Worm (Caenorhabditis elegans) whole organism, late embryonic: ENCODE data around the gene srg-11.

ENCODE experiments used
- F13H6.1 ChIP-seq: sonication (generic microtip); optimal IDR thresholded peaks from 2 replicates; lab custom pipeline; 2016; ENCODE audit warnings: missing genetic modification characterization, missing compliant biosample characterization
- ama-1 ChIP-seq: fragments of 150-350 bp; optimal IDR thresholded peaks from 2 replicates; lab custom pipeline; 2014
- ceh-6 ChIP-seq: fragments of 200-800 bp; sonication (Bioruptor generic); optimal IDR thresholded peaks from 2 replicates; lab custom pipeline; 2018; ENCODE audit warnings: mild to moderate bottlenecking, missing genetic modification characterization, missing compliant biosample characterization
- dmd-4 ChIP-seq: sonication (generic microtip); optimal IDR thresholded peaks from 2 replicates; lab custom pipeline; 2016; ENCODE audit warnings: borderline replicate concordance, missing genetic modification characterization, missing compliant biosample characterization
- nfya-1 ChIP-seq: sonication (generic microtip); optimal IDR thresholded peaks from 2 replicates; lab custom pipeline; 2017; ENCODE audit warnings: missing genetic modification characterization, mild to moderate bottlenecking, missing compliant biosample characterization, antibody characterized with exemption, moderate library complexity
- odd-2 ChIP-seq: sonication (generic microtip); optimal IDR thresholded peaks from 2 replicates; lab custom pipeline; 2017; ENCODE audit warnings: antibody characterized with exemption, mild to moderate bottlenecking, missing genetic modification characterization, missing compliant biosample characterization
- pag-3 ChIP-seq: sonication (generic microtip); optimal IDR thresholded peaks from 2 replicates; lab custom pipeline; 2016; ENCODE audit warnings: missing compliant biosample characterization, missing genetic modification characterization, borderline replicate concordance
- pax-1 ChIP-seq: fragments of 150-350 bp; optimal IDR thresholded peaks from 2 replicates; lab custom pipeline; 2014; ENCODE audit warnings: missing biosample characterization, missing genetic modification characterization
- pha-4 ChIP-seq: fragments of 150-350 bp; optimal IDR thresholded peaks from 2 replicates; lab custom pipeline; 2018; ENCODE audit warnings: missing biosample characterization, missing genetic modification reagents, missing genetic modification characterization
- pqm-1 ChIP-seq: sonication (generic microtip); optimal IDR thresholded peaks from 2 replicates; lab custom pipeline; 2016; ENCODE audit warnings: missing genetic modification characterization, missing compliant biosample characterization
- syd-9 ChIP-seq: sonication (generic microtip); optimal IDR thresholded peaks from 2 replicates; lab custom pipeline; 2016; ENCODE audit warnings: mild to moderate bottlenecking, missing genetic modification characterization, moderate library complexity, missing compliant biosample characterization
- unc-86 ChIP-seq: sonication (generic microtip); optimal IDR thresholded peaks from 2 replicates; lab custom pipeline; 2016; ENCODE audit warnings: missing genetic modification characterization, missing compliant biosample characterization

DNA sequence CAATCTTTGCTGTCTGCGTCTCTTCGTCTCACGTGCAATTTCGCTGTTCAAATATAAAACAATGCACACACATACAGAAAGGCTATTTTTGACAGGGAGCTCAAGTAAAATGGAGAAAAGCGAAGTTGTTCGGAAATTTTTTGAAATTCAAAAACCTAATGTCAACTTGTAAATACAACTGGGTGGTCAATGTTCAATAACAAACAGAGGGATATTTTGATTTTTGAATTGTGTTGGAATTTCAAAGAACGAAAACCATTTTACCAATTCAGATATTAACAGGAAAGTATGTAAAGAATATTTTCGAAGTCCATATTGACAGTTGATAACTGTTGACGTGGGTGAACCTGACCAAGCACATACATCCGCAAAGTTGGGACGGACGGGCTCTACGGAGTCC lies 8.5 kb downstream of the srg-11 start, which contains the start of gene tag-243:
- TF ChIP-seq unc-86 (tag; lab: Kevin White, UChicago) (no peak), syd-9 (tag; lab: Kevin White, UChicago) (no peak), pax-1 (tag; lab: Kevin White, UChicago) (no peak), nfya-1 (tag; lab: Kevin White, UChicago) (no peak), pag-3 (tag; lab: Kevin White, UChicago) (no peak), dmd-4 (tag; lab: Kevin White, UChicago) (no peak), ceh-6 (GFP tag; lab: Kevin White, UChicago) (no peak), pqm-1 (tag; lab: Kevin White, UChicago) (no peak), odd-2 (tag; lab: Kevin White, UChicago) (no peak), ama-1 (lab: Kevin White, UChicago) (no peak), F13H6.1 (tag; lab: Kevin White, UChicago) (no peak), pha-4 (no peak)
